Worm (Caenorhabditis elegans): ENCODE results near the gene col-128.

DNA sequence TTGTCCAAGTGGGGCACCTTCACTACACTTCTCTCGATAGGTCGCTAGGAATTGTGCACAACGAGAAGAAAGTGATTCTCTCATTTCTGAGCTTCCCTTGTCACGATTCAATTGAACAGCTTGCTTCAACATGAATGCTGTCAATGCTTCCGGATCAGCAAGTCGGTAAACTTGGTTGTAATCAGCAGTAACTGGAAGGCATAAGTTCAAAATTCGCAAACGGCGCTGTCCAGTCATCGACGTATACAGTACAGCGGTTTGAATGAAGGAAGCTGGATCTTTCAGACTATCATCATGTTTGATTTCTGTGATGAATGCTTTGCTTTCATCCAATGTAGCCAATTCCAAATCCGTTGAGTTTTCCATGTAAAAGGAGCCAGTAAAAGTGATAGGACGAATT lies 11.3 kb upstream of the col-128 start:
- no peak for TF ChIP-seq unc-55 (GFP tag; optimal IDR thresholded peaks at IDR 0.05)
- no peak for TF ChIP-seq ztf-11 (tag; optimal IDR thresholded peaks at IDR 0.05)
- no peak for TF ChIP-seq fos-1 (tag; optimal IDR thresholded peaks at IDR 0.05)
- no peak for TF ChIP-seq lin-39 (tag; optimal IDR thresholded peaks at IDR 0.05)
- TF ChIP-seq ama-1 (optimal IDR thresholded peaks at IDR 0.05), result no peak
- no peak for TF ChIP-seq elt-3 (tag; optimal IDR thresholded peaks at IDR 0.05)
- TF ChIP-seq F13H6.1 (tag; optimal IDR thresholded peaks at IDR 0.05), result no peak
- no peak for TF ChIP-seq egl-27 (tag; optimal IDR thresholded peaks at IDR 0.05)
- TF ChIP-seq R02D3.7 (tag; optimal IDR thresholded peaks at IDR 0.05), result no peak
- TF ChIP-seq nhr-11 (tag; optimal IDR thresholded peaks at IDR 0.05), result no peak

Data from whole organism, L2 larva.